Fruit fly (Drosophila melanogaster): ENCODE results near the gene CG32281.

Gene CG32281

dm6 chr3L:3172445-3172844 is 3.3 kb downstream of the CG32281 start, which contains the start of gene CG14963:
Gene CG14963 (minus strand): TSS chr3L:3172545.
- no peak for TF ChIP-seq CG7045 (GFP tag; optimal IDR thresholded peaks at IDR 0.05)
- TF ChIP-seq Crg-1 (GFP tag; optimal IDR thresholded peaks at IDR 0.05): no peak

- TF ChIP-seq Clk (GFP tag; optimal IDR thresholded peaks at IDR 0.05) (no peak), Mnt (GFP tag; optimal IDR thresholded peaks at IDR 0.05) (no peak), bab1 (GFP tag; optimal IDR thresholded peaks at IDR 0.05) (no peak), CG7101 (tag; optimal IDR thresholded peaks at IDR 0.05) (no peak), cic (GFP tag; optimal IDR thresholded peaks at IDR 0.05) (no peak), cnc (optimal IDR thresholded peaks at IDR 0.05) (no peak), tj (GFP tag; optimal IDR thresholded peaks at IDR 0.05) (no peak), CG14711 (tag; optimal IDR thresholded peaks at IDR 0.05) (no peak), Crg-1 (GFP tag; optimal IDR thresholded peaks at IDR 0.05) (no peak), CG5204 (GFP tag; optimal IDR thresholded peaks at IDR 0.05) (no peak)
Observed at dm6 chr3L:3177872-3178271, 8.7 kb downstream of the CG32281 start.

dm6 chr3L:3178530-3179096 is 9.4 kb downstream of the CG32281 start, which contains the start of the genes MnM and Girdin:
Gene MnM (minus strand): TSS chr3L:3178580.
Gene Girdin (plus strand): TSS chr3L:3178930.
- TF ChIP-seq CG5204 (GFP tag; optimal IDR thresholded peaks at IDR 0.05) (peak; percentile 62), CG11617 (GFP tag; optimal IDR thresholded peaks at IDR 0.05) (peak; percentile 66), ovo (GFP tag; optimal IDR thresholded peaks at IDR 0.05) (no peak), toe (GFP tag; optimal IDR thresholded peaks at IDR 0.05) (peak; percentile 67), CG7045 (GFP tag; optimal IDR thresholded peaks at IDR 0.05) (peak; percentile 39), Crg-1 (GFP tag; optimal IDR thresholded peaks at IDR 0.05) (peak; percentile 54), CG33017 (tag; optimal IDR thresholded peaks at IDR 0.05) (no peak), Mnt (GFP tag; optimal IDR thresholded peaks at IDR 0.05) (peak; percentile 58), cnc (optimal IDR thresholded peaks at IDR 0.05) (no peak), pad (GFP tag; optimal IDR thresholded peaks at IDR 0.05) (peak; percentile 62), CG14711 (tag; optimal IDR thresholded peaks at IDR 0.05) (peak; percentile 14), Clk (GFP tag; optimal IDR thresholded peaks at IDR 0.05) (peak; percentile 9), bab1 (GFP tag; optimal IDR thresholded peaks at IDR 0.05) (peak; percentile 23), kay (GFP tag; ENCODE audit: borderline replicate concordance) (no peak), Hr96 (GFP tag; optimal IDR thresholded peaks at IDR 0.05) (peak; percentile 75), CG1620 (GFP tag; optimal IDR thresholded peaks at IDR 0.05) (peak; percentile 73), tj (GFP tag; optimal IDR thresholded peaks at IDR 0.05) (peak; percentile 31), cic (GFP tag; optimal IDR thresholded peaks at IDR 0.05) (no peak), CG12768 (GFP tag; optimal IDR thresholded peaks at IDR 0.05) (peak; percentile 0), CG7101 (tag; optimal IDR thresholded peaks at IDR 0.05) (peak; percentile 43)

- TF ChIP-seq tj (GFP tag; optimal IDR thresholded peaks at IDR 0.05): peak; percentile 69
- peak; percentile 47 for TF ChIP-seq CG1620 (GFP tag; optimal IDR thresholded peaks at IDR 0.05)
- peak; percentile 27 for TF ChIP-seq CG11617 (GFP tag; optimal IDR thresholded peaks at IDR 0.05)
- TF ChIP-seq cnc (optimal IDR thresholded peaks at IDR 0.05): no peak
- no peak for TF ChIP-seq Clk (GFP tag; optimal IDR thresholded peaks at IDR 0.05)
- TF ChIP-seq pad (GFP tag; optimal IDR thresholded peaks at IDR 0.05): peak; percentile 36
- TF ChIP-seq kay (GFP tag; ENCODE audit: borderline replicate concordance): no peak
- peak; percentile 11 for TF ChIP-seq Crg-1 (GFP tag; optimal IDR thresholded peaks at IDR 0.05)
- peak; percentile 36 for TF ChIP-seq Hr96 (GFP tag; optimal IDR thresholded peaks at IDR 0.05)
- TF ChIP-seq cic (GFP tag; optimal IDR thresholded peaks at IDR 0.05): no peak
- TF ChIP-seq CG14711 (tag; optimal IDR thresholded peaks at IDR 0.05): peak; percentile 70
- peak; percentile 78 for TF ChIP-seq CG7045 (GFP tag; optimal IDR thresholded peaks at IDR 0.05)
- TF ChIP-seq ovo (GFP tag; optimal IDR thresholded peaks at IDR 0.05): no peak
- no peak for TF ChIP-seq CG5204 (GFP tag; optimal IDR thresholded peaks at IDR 0.05)
- peak; percentile 73 for TF ChIP-seq CG33017 (tag; optimal IDR thresholded peaks at IDR 0.05)
- peak; percentile 68 for TF ChIP-seq CG7101 (tag; optimal IDR thresholded peaks at IDR 0.05)
- TF ChIP-seq bab1 (GFP tag; optimal IDR thresholded peaks at IDR 0.05): peak; percentile 93
- TF ChIP-seq CG12768 (GFP tag; optimal IDR thresholded peaks at IDR 0.05): peak; percentile 18
- peak; percentile 3 for TF ChIP-seq toe (GFP tag; optimal IDR thresholded peaks at IDR 0.05)
- TF ChIP-seq Mnt (GFP tag; optimal IDR thresholded peaks at IDR 0.05): no peak
Observed at dm6 chr3L:3179474-3179873, 10.3 kb downstream of the CG32281 start.

dm6 chr3L:3184104-3184503 is 14.9 kb downstream of the CG32281 start, which contains the start of gene CG42494:
Gene CG42494 (plus strand): TSS chr3L:3184404.
- no peak for TF ChIP-seq CG1620 (GFP tag; optimal IDR thresholded peaks at IDR 0.05)
- no peak for TF ChIP-seq CG11617 (GFP tag; optimal IDR thresholded peaks at IDR 0.05)
- no peak for TF ChIP-seq CG7045 (GFP tag; optimal IDR thresholded peaks at IDR 0.05)
- no peak for TF ChIP-seq kay (GFP tag; ENCODE audit: borderline replicate concordance)
- no peak for TF ChIP-seq Clk (GFP tag; optimal IDR thresholded peaks at IDR 0.05)
- TF ChIP-seq CG7101 (tag; optimal IDR thresholded peaks at IDR 0.05): no peak

dm6 chr3L:3186364-3186763 is 17.2 kb downstream of the CG32281 start, which contains the start of gene CG32284:
Gene CG32284 (plus strand): TSS chr3L:3186664.
- TF ChIP-seq kay (GFP tag; ENCODE audit: borderline replicate concordance) (no peak), Crg-1 (GFP tag; optimal IDR thresholded peaks at IDR 0.05) (no peak), CG33017 (tag; optimal IDR thresholded peaks at IDR 0.05) (no peak), CG1620 (GFP tag; optimal IDR thresholded peaks at IDR 0.05) (no peak), CG11617 (GFP tag; optimal IDR thresholded peaks at IDR 0.05) (no peak), pad (GFP tag; optimal IDR thresholded peaks at IDR 0.05) (no peak), bab1 (GFP tag; optimal IDR thresholded peaks at IDR 0.05) (no peak), CG7045 (GFP tag; optimal IDR thresholded peaks at IDR 0.05) (no peak), cic (GFP tag; optimal IDR thresholded peaks at IDR 0.05) (no peak), CG14711 (tag; optimal IDR thresholded peaks at IDR 0.05) (no peak), Clk (GFP tag; optimal IDR thresholded peaks at IDR 0.05) (no peak), cnc (optimal IDR thresholded peaks at IDR 0.05) (no peak), tj (GFP tag; optimal IDR thresholded peaks at IDR 0.05) (no peak), Mnt (GFP tag; optimal IDR thresholded peaks at IDR 0.05) (no peak), CG7101 (tag; optimal IDR thresholded peaks at IDR 0.05) (no peak), Hr96 (GFP tag; optimal IDR thresholded peaks at IDR 0.05) (no peak), CG12768 (GFP tag; optimal IDR thresholded peaks at IDR 0.05) (no peak)

Data from whole organism, adult.